Worm (Caenorhabditis elegans) whole organism, mixed stage, embryonic: ENCODE data around the gene K11H12.6.

Experiments used
- M03D4.4 ChIP-seq: sonication (generic microtip); optimal IDR thresholded peaks from 2 replicates; lab custom pipeline; 2017; ENCODE audit warnings: mild to moderate bottlenecking, missing genetic modification characterization, missing compliant biosample characterization
- bed-3 ChIP-seq: fragments of 200-800 bp; sonication (Bioruptor generic); optimal IDR thresholded peaks from 3 replicates; lab custom pipeline; 2018; ENCODE audit warnings: mild to moderate bottlenecking, missing genetic modification characterization, moderate library complexity, missing compliant biosample characterization
- blmp-1 ChIP-seq: fragments of 150-350 bp; optimal IDR thresholded peaks from 2 replicates; lab custom pipeline; 2014; ENCODE audit warnings: missing biosample characterization, missing genetic modification characterization
- ceh-39 ChIP-seq: fragments of 150-350 bp; optimal IDR thresholded peaks from 2 replicates; lab custom pipeline; 2014; ENCODE audit warnings: missing biosample characterization, missing genetic modification characterization
- ceh-43 ChIP-seq: fragments of 200-800 bp; sonication (Bioruptor generic); optimal IDR thresholded peaks from 2 replicates; lab custom pipeline; 2018; ENCODE audit warnings: mild to moderate bottlenecking, missing genetic modification characterization, moderate library complexity, missing compliant biosample characterization
- ceh-83 ChIP-seq: fragments of 200-800 bp; sonication (Bioruptor generic); optimal IDR thresholded peaks from 2 replicates; lab custom pipeline; 2018; ENCODE audit warnings: mild to moderate bottlenecking, missing genetic modification characterization, missing compliant biosample characterization
- ces-1 ChIP-seq: fragments of 150-350 bp; optimal IDR thresholded peaks from 2 replicates; lab custom pipeline; 2014; ENCODE audit warnings: missing biosample characterization, missing genetic modification reagents, missing genetic modification characterization
- cnd-1 ChIP-seq: fragments of 200-800 bp; sonication (Bioruptor generic); optimal IDR thresholded peaks from 2 replicates; lab custom pipeline; 2018; ENCODE audit warnings: mild to moderate bottlenecking, missing genetic modification characterization, missing compliant biosample characterization
- drap-1 ChIP-seq: fragments of 200-800 bp; sonication (Bioruptor generic); optimal IDR thresholded peaks from 3 replicates; lab custom pipeline; 2018; ENCODE audit warnings: mild to moderate bottlenecking, missing genetic modification characterization, missing compliant biosample characterization
- elt-1 ChIP-seq: sonication (generic microtip); optimal IDR thresholded peaks from 2 replicates; lab custom pipeline; 2017; ENCODE audit warnings: missing genetic modification characterization, mild to moderate bottlenecking, missing compliant biosample characterization, antibody characterized with exemption, moderate library complexity, borderline replicate concordance; ENCODE audit not compliant: insufficient read depth
- elt-3 ChIP-seq: fragments of 150-350 bp; optimal IDR thresholded peaks from 2 replicates; lab custom pipeline; 2014; ENCODE audit warnings: missing biosample characterization, missing genetic modification characterization
- flh-1 ChIP-seq: fragments of 200-800 bp; sonication (Bioruptor generic); optimal IDR thresholded peaks from 2 replicates; lab custom pipeline; 2018; ENCODE audit warnings: mild to moderate bottlenecking, missing genetic modification characterization, moderate library complexity, missing compliant biosample characterization
- ham-2 ChIP-seq: fragments of 200-800 bp; sonication (Bioruptor generic); optimal IDR thresholded peaks from 2 replicates; lab custom pipeline; 2018; ENCODE audit warnings: mild to moderate bottlenecking, missing genetic modification characterization, missing compliant biosample characterization
- hlh-1 ChIP-seq: fragments of 150-350 bp; optimal IDR thresholded peaks from 2 replicates; lab custom pipeline; 2014; ENCODE audit warnings: missing biosample characterization, missing genetic modification reagents, missing genetic modification characterization
- lin-32 ChIP-seq: fragments of 200-800 bp; sonication (Bioruptor generic); optimal IDR thresholded peaks from 2 replicates; lab custom pipeline; 2018; ENCODE audit warnings: mild to moderate bottlenecking, missing genetic modification characterization, missing compliant biosample characterization
- mab-5 ChIP-seq: fragments of 150-350 bp; optimal IDR thresholded peaks from 2 replicates; lab custom pipeline; 2014; ENCODE audit warnings: missing biosample characterization, missing genetic modification characterization
- nhr-12 ChIP-seq: fragments of 150-350 bp; optimal IDR thresholded peaks from 2 replicates; lab custom pipeline; 2014; ENCODE audit warnings: missing biosample characterization, missing genetic modification characterization
- nhr-2 ChIP-seq: fragments of 150-350 bp; optimal IDR thresholded peaks from 2 replicates; lab custom pipeline; 2014; ENCODE audit warnings: missing biosample characterization, missing genetic modification characterization
- nhr-237 ChIP-seq: fragments of 150-350 bp; optimal IDR thresholded peaks from 2 replicates; lab custom pipeline; 2014; ENCODE audit warnings: missing biosample characterization, missing genetic modification characterization
- nhr-28 ChIP-seq: fragments of 150-350 bp; optimal IDR thresholded peaks from 2 replicates; lab custom pipeline; 2014; ENCODE audit warnings: missing biosample characterization, missing genetic modification characterization
- pha-4 ChIP-seq: fragments of 150-350 bp; optimal IDR thresholded peaks from 2 replicates; lab custom pipeline; 2018; ENCODE audit warnings: missing biosample characterization, missing genetic modification reagents, missing genetic modification characterization
- sem-2 ChIP-seq: fragments of 200-800 bp; sonication (Bioruptor generic); optimal IDR thresholded peaks from 2 replicates; lab custom pipeline; 2018; ENCODE audit warnings: mild to moderate bottlenecking, missing genetic modification characterization, missing compliant biosample characterization
- sptf-1 ChIP-seq: sonication (generic microtip); optimal IDR thresholded peaks from 2 replicates; lab custom pipeline; 2017; ENCODE audit warnings: mild to moderate bottlenecking, missing genetic modification characterization, moderate library complexity, missing compliant biosample characterization
- tbx-8 ChIP-seq: fragments of 200-800 bp; sonication (Bioruptor generic); optimal IDR thresholded peaks from 2 replicates; lab custom pipeline; 2018; ENCODE audit warnings: mild to moderate bottlenecking, missing genetic modification characterization, moderate library complexity, missing compliant biosample characterization
- unc-120 ChIP-seq: sonication (generic microtip); optimal IDR thresholded peaks from 2 replicates; lab custom pipeline; 2017; ENCODE audit warnings: missing genetic modification characterization, missing compliant biosample characterization; ENCODE audit not compliant: poor library complexity, severe bottlenecking
- unc-39 ChIP-seq: fragments of 150-350 bp; optimal IDR thresholded peaks from 2 replicates; lab custom pipeline; 2014; ENCODE audit warnings: missing biosample characterization, missing genetic modification characterization
- unc-62 ChIP-seq: fragments of 150-350 bp; optimal IDR thresholded peaks from 2 replicates; lab custom pipeline; 2014; ENCODE audit warnings: missing biosample characterization, missing genetic modification reagents, missing genetic modification characterization
- ztf-11 ChIP-seq: fragments of 150-350 bp; optimal IDR thresholded peaks from 2 replicates; lab custom pipeline; 2014; ENCODE audit warnings: missing biosample characterization, missing genetic modification characterization

K11H12.6 gene

DNA sequence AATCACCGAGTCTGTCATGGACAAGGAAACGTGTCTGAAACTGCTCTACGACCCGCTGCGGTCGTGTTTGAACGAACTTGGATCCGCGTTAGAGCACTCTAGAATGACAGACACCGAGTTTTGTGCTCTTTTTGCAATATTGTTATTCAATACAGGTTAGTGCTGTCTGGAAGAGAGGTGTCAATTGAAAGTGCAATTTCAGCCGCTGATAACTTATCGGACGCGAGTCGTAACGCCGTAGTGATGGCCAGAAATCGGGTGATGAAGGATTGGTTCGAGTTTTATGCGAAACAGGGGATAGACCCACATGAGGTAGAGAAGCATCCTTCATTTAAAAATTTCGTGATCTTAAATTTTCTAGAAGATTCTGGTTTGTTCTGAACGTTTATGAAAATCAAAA lies 35.2 kb upstream of the K11H12.6 start:
- TF ChIP-seq sptf-1 (tag; lab: Kevin White, UChicago) (no peak), ceh-83 (GFP tag; lab: Kevin White, UChicago) (no peak), ces-1 (GFP tag; lab: Kevin White, UChicago) (no peak), ztf-11 (tag; lab: Kevin White, UChicago) (no peak), ceh-39 (no peak)
- TF ChIP-seq, all 35 proteins: peak for 0

DNA sequence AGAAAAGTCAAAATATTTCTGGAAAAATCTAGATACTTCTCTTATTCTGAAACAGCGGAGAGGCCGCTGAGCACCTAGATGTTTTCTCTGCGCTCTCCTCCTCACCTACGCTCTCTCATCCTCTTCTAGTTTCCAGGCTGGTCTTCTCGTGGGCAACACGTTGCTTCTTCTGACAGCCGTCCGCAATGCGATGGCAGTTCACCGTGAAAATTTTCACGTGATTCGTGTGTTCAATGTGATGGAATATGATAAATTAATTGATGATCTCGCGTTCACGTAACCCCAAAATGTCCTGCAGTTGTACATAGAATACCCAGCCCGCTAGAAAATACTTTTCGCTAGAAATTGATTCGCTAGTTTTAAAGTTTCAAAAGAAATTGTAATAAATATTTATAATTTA lies 33.5 kb upstream of the K11H12.6 start:
- no peak for TF ChIP-seq ceh-39
- no peak for TF ChIP-seq tbx-8 (GFP tag; lab: Kevin White, UChicago)
- TF ChIP-seq nhr-12 (tag; lab: Kevin White, UChicago) = no peak
- TF ChIP-seq pha-4 (tag; lab: Kevin White, UChicago) = no peak
- TF ChIP-seq sptf-1 (tag; lab: Kevin White, UChicago) = no peak
- no peak for TF ChIP-seq unc-39 (tag; lab: Kevin White, UChicago)
- TF ChIP-seq unc-120 (tag; lab: Kevin White, UChicago) = no peak
- TF ChIP-seq sem-2 (GFP tag; lab: Kevin White, UChicago) = no peak
- TF ChIP-seq, all 35 proteins: peak for 0

DNA sequence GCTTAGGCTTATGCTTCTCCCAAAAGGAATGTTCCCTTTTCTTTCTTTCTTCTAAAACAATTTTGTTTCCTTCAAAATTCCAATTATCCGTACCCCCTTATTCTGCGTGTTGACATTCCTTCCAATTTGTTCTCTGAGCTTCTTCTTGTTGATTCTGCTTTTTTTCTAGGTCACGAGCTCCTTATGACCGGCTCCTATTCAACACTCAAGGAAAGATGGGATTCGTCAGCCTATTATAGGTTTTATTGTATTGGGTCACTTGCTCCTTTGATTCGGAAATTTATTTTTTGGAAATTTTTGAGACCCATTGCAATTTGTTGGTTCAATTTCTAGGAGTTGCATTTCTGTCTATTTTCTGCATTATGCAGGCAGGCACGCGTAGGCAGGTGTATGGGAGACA lies 27.9 kb upstream of the K11H12.6 start:
- TF ChIP-seq nhr-12 (tag; lab: Kevin White, UChicago) (no peak), elt-3 (tag; lab: Kevin White, UChicago) (no peak), ztf-11 (tag; lab: Kevin White, UChicago) (no peak), nhr-237 (tag; lab: Kevin White, UChicago) (no peak), unc-120 (tag; lab: Kevin White, UChicago) (no peak), sem-2 (GFP tag; lab: Kevin White, UChicago) (no peak), flh-1 (GFP tag; lab: Kevin White, UChicago) (no peak), lin-32 (GFP tag; lab: Kevin White, UChicago) (no peak), nhr-2 (tag; lab: Kevin White, UChicago) (no peak), unc-62 (GFP tag; lab: Kevin White, UChicago) (no peak), M03D4.4 (tag; lab: Kevin White, UChicago) (no peak), ceh-83 (GFP tag; lab: Kevin White, UChicago) (no peak), nhr-28 (no peak), elt-1 (tag; lab: Kevin White, UChicago) (no peak), mab-5 (tag; lab: Kevin White, UChicago) (no peak), blmp-1 (no peak), cnd-1 (no peak), drap-1 (GFP tag; lab: Kevin White, UChicago) (no peak), tbx-8 (GFP tag; lab: Kevin White, UChicago) (no peak), ham-2 (no peak)

DNA sequence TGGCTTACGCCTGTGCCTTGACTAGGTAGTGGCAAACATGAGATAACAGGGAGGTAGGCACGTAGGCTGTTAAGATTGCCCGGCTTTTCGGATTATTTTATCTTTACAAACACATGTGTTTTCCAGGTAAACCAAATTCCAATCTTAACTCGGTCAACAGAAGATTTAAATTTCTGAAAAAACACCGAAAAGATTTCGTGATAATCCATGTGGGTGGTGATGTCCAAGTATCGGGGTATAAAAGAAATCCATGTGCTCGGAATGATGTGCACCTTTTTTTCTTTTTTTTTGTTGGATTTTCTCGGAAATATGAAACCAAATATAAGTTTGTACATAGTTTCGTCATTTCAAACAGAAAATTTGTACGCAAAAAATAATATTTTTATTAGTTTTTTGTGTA lies 23.6 kb upstream of the K11H12.6 start:
- TF ChIP-seq sem-2 (GFP tag; lab: Kevin White, UChicago) (no peak), flh-1 (GFP tag; lab: Kevin White, UChicago) (no peak), cnd-1 (no peak), nhr-28 (no peak), elt-1 (tag; lab: Kevin White, UChicago) (no peak), nhr-237 (tag; lab: Kevin White, UChicago) (no peak), ceh-43 (GFP tag; lab: Kevin White, UChicago) (no peak), ztf-11 (tag; lab: Kevin White, UChicago) (no peak), tbx-8 (GFP tag; lab: Kevin White, UChicago) (no peak), pha-4 (tag; lab: Kevin White, UChicago) (no peak), bed-3 (no peak), ces-1 (GFP tag; lab: Kevin White, UChicago) (no peak), ham-2 (no peak), drap-1 (GFP tag; lab: Kevin White, UChicago) (no peak), hlh-1 (tag; lab: Kevin White, UChicago) (no peak)
- TF ChIP-seq, all 35 proteins: peak for 0

DNA sequence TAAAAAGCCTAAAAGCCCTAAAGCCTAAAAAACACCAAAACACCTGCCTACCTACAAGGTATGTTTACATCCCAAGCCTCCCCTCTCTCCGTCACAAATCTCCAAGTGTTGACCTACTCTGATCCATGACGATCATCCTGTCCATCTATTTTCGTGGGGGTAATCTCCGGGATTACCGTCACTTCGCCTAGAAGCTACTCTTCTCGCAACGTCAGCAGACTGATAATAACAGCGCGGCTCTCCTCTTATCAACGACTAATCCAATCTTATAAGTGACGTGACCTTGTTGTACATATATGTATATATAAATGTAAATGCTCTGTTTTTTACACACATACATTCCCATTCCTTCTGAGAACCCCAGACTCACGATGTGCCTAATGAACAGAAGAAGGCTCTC lies 18.7 kb upstream of the K11H12.6 start:
- TF ChIP-seq tbx-8 (GFP tag; lab: Kevin White, UChicago) (no peak), M03D4.4 (tag; lab: Kevin White, UChicago) (no peak), flh-1 (GFP tag; lab: Kevin White, UChicago) (no peak), elt-3 (tag; lab: Kevin White, UChicago) (no peak), ham-2 (no peak), unc-62 (GFP tag; lab: Kevin White, UChicago) (no peak), nhr-28 (no peak), bed-3 (no peak)
